Fruit fly (Drosophila melanogaster): ENCODE data around the gene Gdap1.

The Gdap1 gene

DNA sequence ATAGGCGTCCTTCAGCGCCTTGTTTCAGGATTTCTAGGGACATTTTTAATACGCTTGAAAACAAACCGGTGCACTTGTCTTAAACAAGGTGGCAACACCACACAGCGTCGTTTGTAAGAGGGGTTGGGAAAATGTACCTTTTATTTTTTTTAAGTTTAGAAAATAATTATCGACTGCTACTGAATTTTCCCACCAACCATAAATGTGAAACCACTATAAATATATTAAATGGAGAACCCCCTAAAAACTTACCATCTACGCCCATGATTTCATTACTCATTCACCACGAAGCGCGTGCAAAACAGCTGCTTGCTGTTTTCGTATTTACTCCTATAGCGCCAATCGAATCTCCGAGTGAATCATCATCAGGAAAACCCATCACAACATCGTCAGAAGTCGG lies 2.4 kb upstream of the Gdap1 start, which contains the start of the genes Tcs5 and CHMP2B (continued):
- TF ChIP-seq CG13775 (GFP tag; optimal IDR thresholded peaks at IDR 0.05): peak; percentile 100
- TF ChIP-seq danr (GFP tag; IDR thresholded peaks at IDR 0.05): peak; percentile 100
- TF ChIP-seq jing (GFP tag; optimal IDR thresholded peaks at IDR 0.05): peak; percentile 99
- peak; percentile 100 for TF ChIP-seq ranshi (GFP tag; IDR thresholded peaks at IDR 0.05)
- peak; percentile 100 for TF ChIP-seq CG2678 (tag; optimal IDR thresholded peaks at IDR 0.05)
- TF ChIP-seq schlank (tag; optimal IDR thresholded peaks at IDR 0.05): peak; percentile 99
- peak; percentile 99 for TF ChIP-seq MTF-1 (GFP tag; optimal IDR thresholded peaks at IDR 0.05; ENCODE audit: borderline replicate concordance)
- TF ChIP-seq sisA (GFP tag; IDR thresholded peaks at IDR 0.05): peak; percentile 100
- TF ChIP-seq CG34422 (GFP tag; IDR thresholded peaks at IDR 0.05): peak; percentile 100
- peak; percentile 99 for TF ChIP-seq nau (GFP tag; optimal IDR thresholded peaks at IDR 0.05)
- peak; percentile 97 for TF ChIP-seq exex (tag; optimal IDR thresholded peaks at IDR 0.05)
- TF ChIP-seq Chrac-16 (GFP tag; optimal IDR thresholded peaks at IDR 0.05): peak; percentile 100
- peak; percentile 100 for TF ChIP-seq rib (GFP tag; IDR thresholded peaks at IDR 0.05)
- TF ChIP-seq CG34224 (GFP tag; IDR thresholded peaks at IDR 0.05; ENCODE audit: partially characterized antibody): peak; percentile 34; the same call in 1 of the 3 replicates
- TF ChIP-seq row (GFP tag; IDR thresholded peaks at IDR 0.05): peak; percentile 100
- peak; percentile 100 for TF ChIP-seq Abd-B (GFP tag; optimal IDR thresholded peaks at IDR 0.05)
- TF ChIP-seq chn (GFP tag; optimal IDR thresholded peaks at IDR 0.05): peak; percentile 100
- peak; percentile 100 for TF ChIP-seq CoRest (tag; optimal IDR thresholded peaks at IDR 0.05)
- TF ChIP-seq Nf-YA (GFP tag; IDR thresholded peaks at IDR 0.05): peak; percentile 99
- peak; percentile 99 for TF ChIP-seq CG1024 (GFP tag; IDR thresholded peaks at IDR 0.05)
- TF ChIP-seq CG7556 (GFP tag; optimal IDR thresholded peaks at IDR 0.05): peak; percentile 99
- TF ChIP-seq CG11247 (GFP tag; IDR thresholded peaks at IDR 0.05): peak; percentile 100
- peak; percentile 99 for TF ChIP-seq ham (GFP tag; IDR thresholded peaks at IDR 0.05)
- peak; percentile 99 for TF ChIP-seq Fer2 (tag; optimal IDR thresholded peaks at IDR 0.05)
- peak; percentile 100 for TF ChIP-seq az2 (GFP tag; optimal IDR thresholded peaks at IDR 0.05)
- TF ChIP-seq CrebB (tag; optimal IDR thresholded peaks at IDR 0.05): peak; percentile 99
- TF ChIP-seq CG15479 (GFP tag; optimal IDR thresholded peaks at IDR 0.05): peak; percentile 80
- TF ChIP-seq Hsf (GFP tag; optimal IDR thresholded peaks at IDR 0.05): peak; percentile 100
- peak; percentile 16; the same call in 1 of the 2 replicates for TF ChIP-seq nerfin-2 (GFP tag; IDR thresholded peaks at IDR 0.05; ENCODE audit: partially characterized antibody)
- TF ChIP-seq TFAM (GFP tag; optimal IDR thresholded peaks at IDR 0.05): peak; percentile 96
- peak; percentile 97 for TF ChIP-seq CG18262 (tag; optimal IDR thresholded peaks at IDR 0.05)
- TF ChIP-seq trh (GFP tag; optimal IDR thresholded peaks at IDR 0.05): peak; percentile 100
- peak; percentile 99 for TF ChIP-seq sug (tag; optimal IDR thresholded peaks at IDR 0.05)
- TF ChIP-seq E2f1 (GFP tag; IDR thresholded peaks at IDR 0.05): peak; percentile 100
- TF ChIP-seq Atf6 (GFP tag; IDR thresholded peaks at IDR 0.05): peak; percentile 100
- peak; percentile 100 for TF ChIP-seq bab2 (GFP tag; optimal IDR thresholded peaks at IDR 0.05)
- TF ChIP-seq crp (GFP tag; optimal IDR thresholded peaks at IDR 0.05): peak; percentile 95 to 96
- TF ChIP-seq CG2202 (tag; optimal IDR thresholded peaks at IDR 0.05): peak; percentile 100
- TF ChIP-seq bbx (GFP tag; IDR thresholded peaks at IDR 0.05; ENCODE audit: partially characterized antibody): no peak
- TF ChIP-seq ash1 (GFP tag; optimal IDR thresholded peaks at IDR 0.05): peak; percentile 97
- TF ChIP-seq Dip2 (GFP tag; IDR thresholded peaks at IDR 0.05): peak; percentile 85
- peak; percentile 58 for TF ChIP-seq Bgb (GFP tag; IDR thresholded peaks at IDR 0.05; ENCODE audit: partially characterized antibody)
- peak; percentile 90 for TF ChIP-seq Deaf1 (tag; optimal IDR thresholded peaks at IDR 0.05)
- TF ChIP-seq Antp (GFP tag; optimal IDR thresholded peaks at IDR 0.05): peak; percentile 99
- TF ChIP-seq CG1233 (GFP tag; optimal IDR thresholded peaks at IDR 0.05): peak; percentile 100
- TF ChIP-seq tgo (GFP tag; IDR thresholded peaks at IDR 0.05): peak; percentile 100
- peak; percentile 99 for TF ChIP-seq CHES-1-like (GFP tag; optimal IDR thresholded peaks at IDR 0.05)
- peak; percentile 94 for TF ChIP-seq Kr (GFP tag; optimal IDR thresholded peaks at IDR 0.05)
- peak; percentile 100 for TF ChIP-seq CG4730 (GFP tag; IDR thresholded peaks at IDR 0.05)
- peak; percentile 96 for TF ChIP-seq CG17186 (GFP tag; optimal IDR thresholded peaks at IDR 0.05)

All from whole organism, embryonic.